Worm (Caenorhabditis elegans) whole organism, midembryonic: Measurements from ENCODE around the gene bus-12.

ENCODE experiments used
- T22C8.4 ChIP-seq: fragments of 200-800 bp; sonication (Bioruptor generic); IDR thresholded peaks from 2 replicates; pipeline ENCODE4 v1.3.6; 2022; ENCODE audit warnings: missing genetic modification characterization, missing compliant biosample characterization
- cog-1 ChIP-seq: sonication (generic microtip); optimal IDR thresholded peaks from 2 replicates; lab custom pipeline; 2016; ENCODE audit warnings: missing genetic modification characterization, missing compliant biosample characterization
- flt-1 ChIP-seq: fragments of 200-800 bp; sonication (Bioruptor generic); IDR thresholded peaks from 2 replicates; pipeline ENCODE4 v1.3.6; 2022; ENCODE audit warnings: missing genetic modification characterization, missing compliant biosample characterization
- klf-2 ChIP-seq: fragments of 200-800 bp; sonication (Bioruptor generic); conservative IDR thresholded peaks from 2 replicates; pipeline ENCODE4 v1.3.6; 2022; ENCODE audit warnings: missing genetic modification reagents, missing genetic modification characterization, missing compliant biosample characterization
- med-1 ChIP-seq: sonication (generic microtip); optimal IDR thresholded peaks from 2 replicates; lab custom pipeline; 2017; ENCODE audit warnings: missing genetic modification characterization, mild to moderate bottlenecking, missing compliant biosample characterization, antibody characterized with exemption, missing genetic modification reagents; ENCODE audit not compliant: insufficient read depth
- ref-1 ChIP-seq: fragments of 200-800 bp; sonication (Bioruptor generic); conservative IDR thresholded peaks from 2 replicates; pipeline ENCODE4 v1.3.6; 2022; ENCODE audit warnings: missing genetic modification reagents, missing genetic modification characterization, missing compliant biosample characterization
- tab-1 ChIP-seq: fragments of 200-800 bp; sonication (Bioruptor generic); IDR thresholded peaks from 2 replicates; pipeline ENCODE4 v1.3.6; 2022; ENCODE audit warnings: missing genetic modification characterization, missing compliant biosample characterization
- ztf-23 ChIP-seq: fragments of 200-800 bp; sonication (Bioruptor generic); IDR thresholded peaks from 2 replicates; pipeline ENCODE4 v1.3.6; 2022; ENCODE audit warnings: missing genetic modification reagents, missing genetic modification characterization, missing compliant biosample characterization
- ztf-29 ChIP-seq: fragments of 200-800 bp; sonication (Bioruptor generic); IDR thresholded peaks from 2 replicates; pipeline ENCODE4 v1.3.6; 2022; ENCODE audit warnings: missing genetic modification reagents, missing genetic modification characterization, missing compliant biosample characterization

The bus-12 gene

DNA sequence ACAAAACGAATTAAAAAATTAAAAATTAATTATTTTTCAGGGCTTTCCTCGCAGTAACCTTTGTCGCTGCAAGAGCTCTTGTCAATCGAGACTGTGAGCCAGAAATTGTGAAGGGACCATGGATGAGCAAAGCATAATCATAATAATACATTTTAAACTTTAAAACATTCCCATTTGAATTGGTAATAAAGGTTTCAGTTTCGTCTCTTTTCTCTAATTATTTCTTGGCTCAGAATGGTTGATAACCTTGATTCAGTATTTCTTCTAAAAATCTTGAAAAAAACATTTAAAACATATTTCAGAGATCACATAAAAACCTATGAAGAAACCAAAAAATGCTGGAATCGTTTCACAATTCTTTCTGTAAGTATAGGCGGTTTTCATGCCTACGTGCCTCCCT, 2.9 kb downstream of the bus-12 start, which contains the start of gene JC8.16:
Gene JC8.16, plus strand, starts transcription at position 301 of the 400 bp plus-strand sequence.
- TF ChIP-seq ztf-29 (GFP tag; lab: Robert Waterston, UW) (no peak), ref-1 (GFP tag; lab: Robert Waterston, UW) (no peak), flt-1 (no peak), cog-1 (tag; lab: Kevin White, UChicago) (no peak), T22C8.4 (GFP tag; lab: Robert Waterston, UW) (no peak), ztf-23 (GFP tag; lab: Robert Waterston, UW) (no peak), klf-2 (GFP tag; lab: Robert Waterston, UW) (no peak), med-1 (GFP tag; lab: Kevin White, UChicago) (no peak), tab-1 (GFP tag; lab: Robert Waterston, UW) (no peak)

DNA sequence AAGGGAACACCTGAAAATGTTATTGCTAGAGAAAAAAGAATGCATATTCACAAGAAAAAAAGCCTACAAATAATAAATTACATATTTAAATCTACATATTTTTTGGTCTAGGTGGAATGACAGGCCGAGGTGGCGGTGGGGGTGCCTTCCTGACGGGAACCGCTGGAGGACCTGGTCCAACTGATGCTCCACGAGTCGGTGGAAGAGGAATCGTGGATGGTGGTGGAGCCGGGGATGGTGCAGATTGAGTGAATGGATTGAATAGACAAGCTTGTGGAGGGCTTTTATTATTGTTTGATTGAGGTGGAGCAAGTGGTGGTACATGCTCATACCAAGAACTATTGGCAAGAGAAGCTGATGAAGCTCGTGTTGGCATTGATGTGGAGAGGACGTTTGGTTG, 5.8 kb downstream of the bus-12 start:
- TF ChIP-seq ref-1 (GFP tag; lab: Robert Waterston, UW) = no peak
- no peak for TF ChIP-seq cog-1 (tag; lab: Kevin White, UChicago)
- TF ChIP-seq ztf-23 (GFP tag; lab: Robert Waterston, UW) = no peak
- no peak for TF ChIP-seq klf-2 (GFP tag; lab: Robert Waterston, UW)
- no peak for TF ChIP-seq tab-1 (GFP tag; lab: Robert Waterston, UW)
- TF ChIP-seq ztf-29 (GFP tag; lab: Robert Waterston, UW) = no peak
- TF ChIP-seq flt-1 = no peak
- no peak for TF ChIP-seq med-1 (GFP tag; lab: Kevin White, UChicago)
- TF ChIP-seq T22C8.4 (GFP tag; lab: Robert Waterston, UW) = no peak

DNA sequence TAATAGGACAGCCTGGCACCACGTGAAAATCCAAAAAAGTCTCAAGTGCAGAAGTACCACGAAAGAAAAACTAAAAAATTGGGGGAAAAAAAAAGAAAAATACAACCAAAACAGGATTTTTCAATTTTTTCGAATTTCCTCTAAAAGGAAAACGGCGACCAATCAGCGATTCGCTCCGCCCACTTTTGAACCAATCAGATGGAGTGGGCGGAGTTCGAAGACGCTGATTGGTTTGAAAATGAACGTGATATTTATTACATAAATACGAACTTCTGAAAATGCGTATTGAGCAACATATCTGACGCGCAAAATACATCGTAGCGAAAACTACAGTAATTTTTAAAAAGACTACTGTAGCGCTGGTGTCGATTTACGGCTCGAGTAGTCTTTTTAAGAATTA, 12.4 kb downstream of the bus-12 start:
- TF ChIP-seq ztf-29 (GFP tag; lab: Robert Waterston, UW) (no peak), T22C8.4 (GFP tag; lab: Robert Waterston, UW) (no peak), ztf-23 (GFP tag; lab: Robert Waterston, UW) (no peak), med-1 (GFP tag; lab: Kevin White, UChicago) (no peak), tab-1 (GFP tag; lab: Robert Waterston, UW) (no peak), cog-1 (tag; lab: Kevin White, UChicago) (no peak), flt-1 (no peak), ref-1 (GFP tag; lab: Robert Waterston, UW) (no peak), klf-2 (GFP tag; lab: Robert Waterston, UW) (no peak)

DNA sequence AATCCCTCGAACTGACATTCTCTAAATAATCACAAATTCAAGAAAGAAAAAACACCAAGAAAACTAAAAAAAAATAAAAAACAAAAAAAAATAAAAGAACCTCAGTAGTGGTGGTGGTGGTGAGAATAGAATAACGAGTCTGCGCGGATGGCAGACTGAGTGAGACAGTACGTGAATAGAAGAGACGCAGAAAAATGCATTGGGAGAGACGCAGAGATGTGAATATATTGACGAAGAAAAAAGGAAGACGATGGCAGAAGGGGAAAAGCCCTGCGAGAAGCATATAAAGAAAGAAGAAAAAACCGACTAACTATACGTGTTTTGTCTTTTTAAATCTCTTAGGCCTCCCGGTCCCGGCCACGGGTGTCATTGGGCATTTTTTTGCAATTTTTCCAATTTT, 16.5 kb downstream of the bus-12 start, which contains the start of gene unc-26:
Gene unc-26, minus strand, starts transcription at position 23 of the 400 bp plus-strand sequence.
- TF ChIP-seq klf-2 (GFP tag; lab: Robert Waterston, UW) (no peak), flt-1 (0 out of 2 replicates have a peak, but pooled peaks have one; percentile 32)

DNA sequence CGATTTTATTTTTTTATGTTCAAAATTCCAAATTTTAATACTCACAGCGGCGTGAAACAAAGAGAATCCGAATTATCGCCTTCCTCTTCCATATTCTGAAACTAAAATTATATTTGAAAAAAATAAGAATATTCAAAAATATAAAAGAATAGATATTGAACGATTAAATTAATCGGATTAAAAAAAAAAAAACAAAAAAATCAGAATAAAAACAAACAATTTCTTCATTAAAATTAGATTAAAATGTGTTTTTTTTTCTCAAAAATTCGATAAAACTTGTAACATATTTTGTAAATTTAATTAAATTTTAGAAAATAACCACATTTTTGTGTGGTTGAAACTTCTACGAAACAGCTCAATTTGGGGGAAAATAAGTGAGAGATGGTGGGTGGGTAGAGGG, 26.8 kb downstream of the bus-12 start, which contains the start of gene cpsf-3:
Gene cpsf-3, minus strand, starts transcription at position 101 of the 400 bp plus-strand sequence.
- no peak for TF ChIP-seq ztf-29 (GFP tag; lab: Robert Waterston, UW)
- no peak for TF ChIP-seq ref-1 (GFP tag; lab: Robert Waterston, UW)
- TF ChIP-seq flt-1 = no peak
- TF ChIP-seq klf-2 (GFP tag; lab: Robert Waterston, UW) = no peak
- no peak for TF ChIP-seq cog-1 (tag; lab: Kevin White, UChicago)
- TF ChIP-seq med-1 (GFP tag; lab: Kevin White, UChicago) = no peak
- TF ChIP-seq tab-1 (GFP tag; lab: Robert Waterston, UW) = no peak
- TF ChIP-seq ztf-23 (GFP tag; lab: Robert Waterston, UW) = no peak
- no peak for TF ChIP-seq T22C8.4 (GFP tag; lab: Robert Waterston, UW)

DNA sequence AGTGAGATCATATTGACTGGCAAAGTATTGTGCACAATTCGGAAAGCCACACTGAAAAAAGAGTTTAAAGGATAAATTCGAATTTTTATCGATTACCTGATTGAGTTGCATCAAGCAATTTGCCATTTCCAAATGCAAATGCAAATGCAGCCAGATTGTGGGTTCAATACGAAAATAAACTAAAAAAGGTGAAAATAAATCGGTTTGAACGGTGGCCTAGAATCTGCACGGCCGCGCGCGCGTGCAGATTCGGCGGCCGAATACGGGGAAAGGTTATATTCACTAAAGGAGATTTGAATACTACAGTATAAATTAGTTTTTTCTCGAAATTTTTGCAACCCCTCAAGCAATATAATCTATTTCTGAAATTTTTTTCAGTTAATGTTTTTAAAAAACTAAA, 33.3 kb downstream of the bus-12 start, which contains the start of gene Y67H2A.10:
Gene Y67H2A.10, minus strand, starts transcription at position 184 of the 400 bp plus-strand sequence.
- TF ChIP-seq ref-1 (GFP tag; lab: Robert Waterston, UW) (no peak), tab-1 (GFP tag; lab: Robert Waterston, UW) (no peak), ztf-23 (GFP tag; lab: Robert Waterston, UW) (no peak), klf-2 (GFP tag; lab: Robert Waterston, UW) (no peak), ztf-29 (GFP tag; lab: Robert Waterston, UW) (no peak), med-1 (GFP tag; lab: Kevin White, UChicago) (no peak), flt-1 (no peak), cog-1 (tag; lab: Kevin White, UChicago) (no peak), T22C8.4 (GFP tag; lab: Robert Waterston, UW) (no peak)

DNA sequence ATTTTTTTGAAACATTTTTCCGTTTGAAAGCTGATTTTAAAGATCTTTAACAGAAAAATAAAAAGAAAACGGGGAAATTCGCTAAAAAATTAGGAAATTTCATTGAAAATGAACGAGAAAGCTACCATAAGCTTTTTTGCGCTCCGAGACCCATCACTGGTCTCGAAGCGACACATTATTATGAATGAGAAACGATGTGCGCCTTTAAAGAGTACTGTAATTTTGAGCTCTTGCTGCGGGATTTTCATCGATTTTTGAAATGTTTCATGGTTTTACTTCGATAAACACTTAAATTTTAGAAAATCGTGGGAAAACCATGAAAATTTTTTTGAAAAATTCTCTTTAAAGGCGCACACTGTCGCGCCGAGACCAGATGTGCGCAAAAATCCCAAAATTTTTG, 34.3 kb downstream of the bus-12 start:
- no peak for TF ChIP-seq flt-1

DNA sequence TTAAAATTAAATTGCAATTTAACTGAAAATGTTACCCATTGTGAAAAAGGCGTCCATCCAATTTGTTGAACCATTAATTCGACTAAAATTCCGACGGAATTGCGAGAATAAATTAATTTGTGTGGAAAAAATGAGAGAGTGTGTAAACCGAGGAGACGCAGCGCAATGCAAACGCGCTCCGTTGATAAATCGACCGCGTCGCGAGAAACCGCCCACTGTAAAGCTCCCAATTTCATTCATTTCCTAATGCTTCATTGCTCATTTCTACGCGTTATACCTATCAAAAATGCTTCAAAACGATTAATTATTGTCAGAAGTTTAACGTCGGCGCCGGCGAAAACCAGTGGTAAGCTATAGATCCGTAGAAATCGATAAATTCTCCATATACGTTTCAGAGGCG, 41.8 kb downstream of the bus-12 start, which contains the start of the genes Y67H2A.2 and micu-1:
Gene Y67H2A.2, minus strand, starts transcription at position 74 of the 400 bp plus-strand sequence.
Gene micu-1, plus strand, starts transcription at position 181 of the 400 bp plus-strand sequence.
- TF ChIP-seq ztf-23 (GFP tag; lab: Robert Waterston, UW) = peak; percentile 64; the same call in 1 of the 2 replicates
- no peak for TF ChIP-seq flt-1
- no peak for TF ChIP-seq cog-1 (tag; lab: Kevin White, UChicago)
- TF ChIP-seq T22C8.4 (GFP tag; lab: Robert Waterston, UW) = no peak
- TF ChIP-seq med-1 (GFP tag; lab: Kevin White, UChicago) = no peak
- peak; percentile 71; the same call in 1 of the 2 replicates for TF ChIP-seq tab-1 (GFP tag; lab: Robert Waterston, UW)

DNA sequence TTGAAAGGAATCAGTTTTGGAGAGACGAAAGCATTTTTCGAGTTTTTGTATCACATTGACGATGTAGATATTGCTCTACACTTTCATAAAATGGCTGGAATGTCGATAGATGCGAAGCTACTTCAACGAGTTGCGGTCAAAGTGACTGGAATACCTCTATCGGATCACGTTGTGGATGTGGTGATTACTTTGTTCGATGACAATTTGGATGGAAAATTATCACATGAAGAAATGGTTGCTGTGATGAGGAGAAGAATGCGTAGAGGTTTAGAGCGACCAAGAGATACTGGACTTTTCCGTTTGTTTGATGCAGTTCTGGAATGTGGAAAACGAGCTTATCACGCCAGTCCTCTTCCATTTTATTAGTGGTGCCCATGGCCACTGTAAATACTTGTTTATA, 43.7 kb downstream of the bus-12 start:
- TF ChIP-seq klf-2 (GFP tag; lab: Robert Waterston, UW) (no peak), T22C8.4 (GFP tag; lab: Robert Waterston, UW) (no peak), med-1 (GFP tag; lab: Kevin White, UChicago) (no peak), cog-1 (tag; lab: Kevin White, UChicago) (no peak), ztf-23 (GFP tag; lab: Robert Waterston, UW) (no peak), tab-1 (GFP tag; lab: Robert Waterston, UW) (no peak), ref-1 (GFP tag; lab: Robert Waterston, UW) (no peak), ztf-29 (GFP tag; lab: Robert Waterston, UW) (no peak), flt-1 (no peak)
